Worm (Caenorhabditis elegans) whole organism, late embryonic: ENCODE measurements around the gene F44D12.8.
"Not testable (repeated sequence)": the region's sequence is repeated elsewhere in the genome, so short reads cannot be mapped to it uniquely, and the experiment has no call there.

ENCODE experiments used
- C38D4.7 ChIP-seq: fragments of 200-800 bp; sonication (Bioruptor generic); optimal IDR thresholded peaks from 2 replicates; lab custom pipeline; 2018; ENCODE audit warnings: mild to moderate bottlenecking, missing genetic modification characterization, moderate library complexity, missing compliant biosample characterization
- F13H6.1 ChIP-seq: sonication (generic microtip); optimal IDR thresholded peaks from 2 replicates; lab custom pipeline; 2016; ENCODE audit warnings: missing genetic modification characterization, missing compliant biosample characterization
- K02D7.2 ChIP-seq: sonication (generic microtip); optimal IDR thresholded peaks from 2 replicates; lab custom pipeline; 2017; ENCODE audit warnings: mild to moderate bottlenecking, missing genetic modification characterization, missing compliant biosample characterization
- K09A11.1 ChIP-seq: sonication (generic microtip); optimal IDR thresholded peaks from 2 replicates; lab custom pipeline; 2017; ENCODE audit warnings: antibody characterized with exemption, mild to moderate bottlenecking, missing genetic modification characterization, missing compliant biosample characterization; ENCODE audit not compliant: insufficient read depth
- T23F11.4 ChIP-seq: fragments of 200-800 bp; sonication (Bioruptor generic); optimal IDR thresholded peaks from 2 replicates; lab custom pipeline; 2018; ENCODE audit warnings: mild to moderate bottlenecking, missing genetic modification characterization, missing compliant biosample characterization
- ahr-1 ChIP-seq: sonication (generic microtip); optimal IDR thresholded peaks from 2 replicates; lab custom pipeline; 2016; ENCODE audit warnings: missing genetic modification characterization, missing compliant biosample characterization
- ama-1 ChIP-seq: fragments of 150-350 bp; optimal IDR thresholded peaks from 2 replicates; lab custom pipeline; 2014
- ceh-14 ChIP-seq: sonication (generic microtip); optimal IDR thresholded peaks from 2 replicates; lab custom pipeline; 2016; ENCODE audit warnings: missing genotype, missing genetic modification characterization, missing compliant biosample characterization
- ceh-18 ChIP-seq: sonication (generic microtip); optimal IDR thresholded peaks from 2 replicates; lab custom pipeline; 2016; ENCODE audit warnings: missing genetic modification characterization, missing compliant biosample characterization
- ceh-19 ChIP-seq: fragments of 200-800 bp; sonication (Bioruptor generic); optimal IDR thresholded peaks from 2 replicates; lab custom pipeline; 2018; ENCODE audit warnings: mild to moderate bottlenecking, missing genetic modification characterization, missing compliant biosample characterization
- ceh-2 ChIP-seq: sonication (generic microtip); optimal IDR thresholded peaks from 2 replicates; lab custom pipeline; 2016; ENCODE audit warnings: missing genotype, missing genetic modification characterization, missing compliant biosample characterization
- ceh-22 ChIP-seq: sonication (generic microtip); optimal IDR thresholded peaks from 2 replicates; lab custom pipeline; 2017; ENCODE audit warnings: missing biosample characterization, missing genetic modification characterization
- ceh-24 ChIP-seq: sonication (generic microtip); optimal IDR thresholded peaks from 2 replicates; lab custom pipeline; 2016; ENCODE audit warnings: mild to moderate bottlenecking, missing genetic modification characterization, missing compliant biosample characterization
- ceh-30 ChIP-seq: fragments of 150-350 bp; optimal IDR thresholded peaks from 2 replicates; lab custom pipeline; 2014; ENCODE audit warnings: missing biosample characterization, missing genetic modification characterization
- ceh-34 ChIP-seq: sonication (generic microtip); optimal IDR thresholded peaks from 2 replicates; lab custom pipeline; 2016; ENCODE audit warnings: mild to moderate bottlenecking, missing genetic modification characterization, missing compliant biosample characterization
- ceh-9 ChIP-seq: sonication (generic microtip); optimal IDR thresholded peaks from 2 replicates; lab custom pipeline; 2016; ENCODE audit warnings: mild to moderate bottlenecking, missing genetic modification characterization, inconsistent platforms, missing compliant biosample characterization
- che-1 ChIP-seq: sonication (generic microtip); optimal IDR thresholded peaks from 2 replicates; lab custom pipeline; 2016; ENCODE audit warnings: mild to moderate bottlenecking, missing genetic modification characterization, missing compliant biosample characterization
- dmd-4 ChIP-seq: sonication (generic microtip); optimal IDR thresholded peaks from 2 replicates; lab custom pipeline; 2016; ENCODE audit warnings: borderline replicate concordance, missing genetic modification characterization, missing compliant biosample characterization
- dve-1 ChIP-seq: sonication (generic microtip); optimal IDR thresholded peaks from 2 replicates; lab custom pipeline; 2017; ENCODE audit warnings: antibody characterized with exemption, mild to moderate bottlenecking, missing genetic modification characterization, missing compliant biosample characterization
- elt-2 ChIP-seq: sonication (generic microtip); optimal IDR thresholded peaks from 2 replicates; lab custom pipeline; 2016; ENCODE audit warnings: missing genetic modification reagents, missing genetic modification characterization, missing compliant biosample characterization
- eyg-1 ChIP-seq: sonication (generic microtip); optimal IDR thresholded peaks from 2 replicates; lab custom pipeline; 2016; ENCODE audit warnings: missing genotype, missing genetic modification characterization, missing compliant biosample characterization
- fkh-6 ChIP-seq: sonication (generic microtip); optimal IDR thresholded peaks from 2 replicates; lab custom pipeline; 2016; ENCODE audit warnings: missing genetic modification characterization, missing compliant biosample characterization
- hlh-13 ChIP-seq: fragments of 200-800 bp; sonication (Bioruptor generic); optimal IDR thresholded peaks from 2 replicates; lab custom pipeline; 2018; ENCODE audit warnings: mild to moderate bottlenecking, missing genetic modification characterization, missing compliant biosample characterization
- hlh-15 ChIP-seq: sonication (generic microtip); optimal IDR thresholded peaks from 2 replicates; lab custom pipeline; 2016; ENCODE audit warnings: missing genetic modification characterization, missing compliant biosample characterization
- lim-6 ChIP-seq: sonication (generic microtip); optimal IDR thresholded peaks from 2 replicates; lab custom pipeline; 2016; ENCODE audit warnings: missing genetic modification characterization, missing compliant biosample characterization
- lin-11 ChIP-seq: fragments of 200-800 bp; sonication (Bioruptor generic); optimal IDR thresholded peaks from 2 replicates; lab custom pipeline; 2018; ENCODE audit warnings: mild to moderate bottlenecking, missing genetic modification characterization, missing compliant biosample characterization
- madf-2 ChIP-seq: sonication (generic microtip); optimal IDR thresholded peaks from 2 replicates; lab custom pipeline; 2017; ENCODE audit warnings: missing genetic modification characterization, missing compliant biosample characterization
- mec-3 ChIP-seq: sonication (generic microtip); optimal IDR thresholded peaks from 2 replicates; lab custom pipeline; 2016; ENCODE audit warnings: borderline replicate concordance, missing genetic modification characterization, missing compliant biosample characterization
- nfya-1 ChIP-seq: sonication (generic microtip); optimal IDR thresholded peaks from 2 replicates; lab custom pipeline; 2017; ENCODE audit warnings: missing genetic modification characterization, mild to moderate bottlenecking, missing compliant biosample characterization, antibody characterized with exemption, moderate library complexity
- pat-9 ChIP-seq: fragments of 200-800 bp; sonication (Bioruptor generic); optimal IDR thresholded peaks from 2 replicates; lab custom pipeline; 2018; ENCODE audit warnings: mild to moderate bottlenecking, missing genetic modification characterization, moderate library complexity, missing compliant biosample characterization
- pax-1 ChIP-seq: fragments of 150-350 bp; optimal IDR thresholded peaks from 2 replicates; lab custom pipeline; 2014; ENCODE audit warnings: missing biosample characterization, missing genetic modification characterization
- pha-4 ChIP-seq: fragments of 150-350 bp; optimal IDR thresholded peaks from 2 replicates; lab custom pipeline; 2018; ENCODE audit warnings: missing biosample characterization, missing genetic modification reagents, missing genetic modification characterization
- unc-3 ChIP-seq, 2 experiments: fragments of 200-800 bp in 1 of 2; sonication (Bioruptor generic) in 1 of 2; sonication (generic microtip) in 1 of 2; conservative IDR thresholded peaks in 1 of 2; optimal IDR thresholded peaks in 1 of 2; 2 replicates each; pipeline versions ENCODE4 v1.3.6 to Lab custom; 2016 to 2022; ENCODE audit warnings: missing compliant biosample characterization in 2 of 2, missing genetic modification characterization in 2 of 2, missing genetic modification reagents in 1 of 2
- unc-86 ChIP-seq: sonication (generic microtip); optimal IDR thresholded peaks from 2 replicates; lab custom pipeline; 2016; ENCODE audit warnings: missing genetic modification characterization, missing compliant biosample characterization

The F44D12.8 gene

ce11 chrIV:10027566-10027965, 4.5 kb downstream of the F44D12.8 start, which contains the start of gene gipc-2:
TSS of gene gipc-2 (minus strand) at chrIV:10027666.
- TF ChIP-seq madf-2 (no peak), ceh-18 (tag; lab: Kevin White, UChicago) (no peak), eyg-1 (no peak), ceh-22 (no peak), hlh-13 (GFP tag; lab: Kevin White, UChicago) (no peak), pat-9 (tag; lab: Kevin White, UChicago) (no peak)

ce11 chrIV:10028779-10029178, 5.7 kb downstream of the F44D12.8 start, which contains the start of the genes F44D12.16 and msd-2:
TSS of gene F44D12.16 (plus strand) at chrIV:10029079.
TSS of gene msd-2 (plus strand) at chrIV:10029083.
- TF ChIP-seq ceh-19 (GFP tag; lab: Kevin White, UChicago); nfya-1 (tag; lab: Kevin White, UChicago); dmd-4: not testable (repeated sequence)

- no peak for TF ChIP-seq ahr-1
- TF ChIP-seq hlh-15 (tag; lab: Kevin White, UChicago), result no peak
- TF ChIP-seq elt-2 (tag; lab: Kevin White, UChicago), result no peak
- TF ChIP-seq K09A11.1 (tag; lab: Kevin White, UChicago), result no peak
- no peak for TF ChIP-seq ceh-24 (tag; lab: Kevin White, UChicago)
- no peak for TF ChIP-seq unc-86 (tag; lab: Kevin White, UChicago)
- TF ChIP-seq ceh-34 (tag; lab: Kevin White, UChicago), result no peak
- TF ChIP-seq pax-1 (tag; lab: Kevin White, UChicago), result no peak
- no peak for TF ChIP-seq che-1 (tag; lab: Kevin White, UChicago)
- TF ChIP-seq ceh-30 (tag; lab: Kevin White, UChicago), result no peak
- no peak for TF ChIP-seq pat-9 (tag; lab: Kevin White, UChicago)
- no peak for TF ChIP-seq mec-3
These were observed 10.0 kb downstream of the F44D12.8 start, which contains the start of gene F44D12.6 for ce11 chrIV:10033053-10033452. TSS of gene F44D12.6 (plus strand) at chrIV:10033353.

ce11 chrIV:10036966-10037365, 13.9 kb downstream of the F44D12.8 start, which contains the start of gene F44D12.10:
TSS of gene F44D12.10 (minus strand) at chrIV:10037066.
- TF ChIP-seq ama-1 (lab: Kevin White, UChicago) (no peak), ceh-9 (tag; lab: Kevin White, UChicago) (no peak), eyg-1 (no peak), unc-3 (GFP tag; conservative IDR thresholded peaks at IDR 0.05; lab: Robert Waterston, UW) (no peak), unc-3 (tag; optimal IDR thresholded peaks at IDR 0.05; lab: Kevin White, UChicago) (no peak), lin-11 (tag; lab: Kevin White, UChicago) (no peak), hlh-13 (GFP tag; lab: Kevin White, UChicago) (no peak), ceh-22 (no peak), pha-4 (tag; lab: Kevin White, UChicago) (no peak), dve-1 (tag; lab: Kevin White, UChicago) (no peak), K02D7.2 (tag; lab: Kevin White, UChicago) (no peak), ceh-2 (tag; lab: Kevin White, UChicago) (no peak), lim-6 (tag; lab: Kevin White, UChicago) (no peak), C38D4.7 (GFP tag; lab: Kevin White, UChicago) (no peak), fkh-6 (tag; lab: Kevin White, UChicago) (no peak), K09A11.1 (tag; lab: Kevin White, UChicago) (no peak), ceh-34 (tag; lab: Kevin White, UChicago) (no peak), elt-2 (tag; lab: Kevin White, UChicago) (no peak), ahr-1 (no peak), ceh-14 (tag; lab: Kevin White, UChicago) (no peak), F13H6.1 (tag; lab: Kevin White, UChicago) (no peak)

ce11 chrIV:10040803-10041202, 17.7 kb downstream of the F44D12.8 start, which contains the start of gene dhs-31:
TSS of gene dhs-31 (minus strand) at chrIV:10040903.
- TF ChIP-seq dmd-4 (no peak), T23F11.4 (no peak)
- TF ChIP-seq, all 69 proteins: peak for 0
